Fruit fly (Drosophila melanogaster) whole organism, embryonic: ENCODE data around the gene BthD.

ENCODE experiments used
- ATbp ChIP-seq: fragments of 200-800 bp; sonication (Bioruptor generic); optimal IDR thresholded peaks from 2 replicates; lab custom pipeline; 2017; ENCODE audit warnings: missing biosample characterization, mild to moderate bottlenecking, missing genetic modification characterization, missing genetic modification reagents
- Bdp1 ChIP-seq: fragments of 200-800 bp; sonication (Bioruptor generic); optimal IDR thresholded peaks from 3 replicates; lab custom pipeline; 2016; ENCODE audit warnings: missing biosample characterization, missing genetic modification characterization
- CG10147 ChIP-seq: fragments of 200-800 bp; sonication (Bioruptor generic); optimal IDR thresholded peaks from 2 replicates; lab custom pipeline; 2019; ENCODE audit warnings: missing biosample characterization, mild to moderate bottlenecking, missing genetic modification characterization, moderate library complexity
- CG10267 ChIP-seq: fragments of 200-800 bp; sonication (Bioruptor generic); optimal IDR thresholded peaks from 2 replicates; lab custom pipeline; 2018; ENCODE audit warnings: missing biosample characterization, mild to moderate bottlenecking, missing genetic modification characterization, moderate library complexity
- CG10366 ChIP-seq: fragments of 200-800 bp; sonication (Bioruptor generic); IDR thresholded peaks from 2 replicates; pipeline ENCODE4 v1.3.6; 2022; ENCODE audit warnings: missing biosample characterization, missing genetic modification characterization
- CG12155 ChIP-seq: fragments of 200-800 bp; sonication (Bioruptor generic); optimal IDR thresholded peaks from 3 replicates; lab custom pipeline; 2016; ENCODE audit warnings: missing biosample characterization, missing genetic modification characterization
- CG1233 ChIP-seq: fragments of 200-800 bp; sonication (Bioruptor generic); optimal IDR thresholded peaks from 4 replicates; lab custom pipeline; 2018; ENCODE audit warnings: missing biosample characterization, mild to moderate bottlenecking, missing genetic modification characterization
- CG12769 ChIP-seq: fragments of 200-800 bp; sonication (Bioruptor generic); optimal IDR thresholded peaks from 2 replicates; lab custom pipeline; 2019; ENCODE audit warnings: missing biosample characterization, mild to moderate bottlenecking, missing genetic modification characterization, moderate library complexity
- CG13424 ChIP-seq: fragments of 200-800 bp; sonication (Bioruptor generic); optimal IDR thresholded peaks from 2 replicates; lab custom pipeline; 2019; ENCODE audit warnings: missing biosample characterization, mild to moderate bottlenecking, missing genetic modification characterization, moderate library complexity
- CG13624 ChIP-seq: fragments of 200-800 bp; sonication (Bioruptor generic); optimal IDR thresholded peaks from 2 replicates; lab custom pipeline; 2016; ENCODE audit warnings: missing biosample characterization, missing genetic modification characterization
- CG15011 ChIP-seq: fragments of 200-800 bp; sonication (Bioruptor generic); optimal IDR thresholded peaks from 3 replicates; lab custom pipeline; 2018; ENCODE audit warnings: missing biosample characterization, mild to moderate bottlenecking, missing genetic modification characterization
- CG2678 ChIP-seq: fragments of 200-800 bp; sonication (Bioruptor generic); optimal IDR thresholded peaks from 3 replicates; lab custom pipeline; 2019; ENCODE audit warnings: missing biosample characterization, mild to moderate bottlenecking, missing genetic modification characterization, moderate library complexity
- CG30020 ChIP-seq: fragments of 200-800 bp; optimal IDR thresholded peaks from 2 replicates; lab custom pipeline; 2019; ENCODE audit warnings: missing biosample characterization, mild to moderate bottlenecking, missing genetic modification characterization, moderate library complexity
- CG32772 ChIP-seq: fragments of 200-800 bp; sonication (Bioruptor generic); IDR thresholded peaks from 2 replicates; pipeline ENCODE4 v1.3.6; 2022; ENCODE audit warnings: missing biosample characterization, missing genetic modification characterization
- CG33213 ChIP-seq: fragments of 200-800 bp; sonication (Bioruptor generic); optimal IDR thresholded peaks from 3 replicates; lab custom pipeline; 2016; ENCODE audit warnings: missing biosample characterization, missing genetic modification characterization
- CG34224 ChIP-seq: fragments of 200-800 bp; sonication (Bioruptor generic); IDR thresholded peaks from 3 replicates; pipeline ENCODE4 v1.3.6; 2022; ENCODE audit warnings: missing biosample characterization, missing genetic modification characterization; ENCODE audit not compliant: partially characterized antibody
- CG4328 ChIP-seq: fragments of 200-800 bp; sonication (Bioruptor generic); optimal IDR thresholded peaks from 3 replicates; lab custom pipeline; 2017; ENCODE audit warnings: missing biosample characterization, missing genetic modification reagents, missing genetic modification characterization
- CG4360 ChIP-seq: fragments of 200-800 bp; sonication (Bioruptor generic); IDR thresholded peaks from 2 replicates; pipeline ENCODE4 v1.3.6; 2022; ENCODE audit warnings: missing biosample characterization, missing genetic modification characterization
- CG7271 ChIP-seq: fragments of 200-800 bp; sonication (Bioruptor generic); optimal IDR thresholded peaks from 2 replicates; lab custom pipeline; 2018; ENCODE audit warnings: missing biosample characterization, mild to moderate bottlenecking, missing genetic modification characterization, moderate library complexity
- CG7839 ChIP-seq: fragments of 200-800 bp; sonication (Bioruptor generic); optimal IDR thresholded peaks from 3 replicates; lab custom pipeline; 2018; ENCODE audit warnings: missing biosample characterization, mild to moderate bottlenecking, missing genetic modification characterization, moderate library complexity
- CG8924 ChIP-seq: fragments of 200-800 bp; optimal IDR thresholded peaks from 3 replicates; lab custom pipeline; 2019; ENCODE audit warnings: missing biosample characterization, mild to moderate bottlenecking, missing genetic modification characterization, moderate library complexity
- Dek ChIP-seq: fragments of 200-800 bp; sonication (Bioruptor generic); optimal IDR thresholded peaks from 3 replicates; lab custom pipeline; 2019; ENCODE audit warnings: missing biosample characterization, mild to moderate bottlenecking, missing genetic modification characterization, moderate library complexity
- Fer1 ChIP-seq: fragments of 200-800 bp; sonication (Bioruptor generic); optimal IDR thresholded peaks from 2 replicates; lab custom pipeline; 2017; ENCODE audit warnings: missing biosample characterization, mild to moderate bottlenecking, missing genetic modification characterization
- H2.0 ChIP-seq: fragments of 200-800 bp; sonication (Bioruptor generic); IDR thresholded peaks from 2 replicates; pipeline ENCODE4 v1.3.6; 2022; ENCODE audit warnings: missing biosample characterization, missing genetic modification characterization
- HLH4C ChIP-seq: fragments of 200-800 bp; sonication (Bioruptor generic); IDR thresholded peaks from 3 replicates; pipeline ENCODE4 v1.3.6; 2022; ENCODE audit warnings: missing biosample characterization, missing genetic modification characterization; ENCODE audit not compliant: partially characterized antibody
- Hr39 ChIP-seq: fragments of >200 bp; optimal IDR thresholded peaks from 2 replicates; lab custom pipeline; 2017
- Kr ChIP-seq: fragments of 200-800 bp; sonication (Bioruptor generic); optimal IDR thresholded peaks from 2 replicates; lab custom pipeline; 2017; ENCODE audit warnings: missing biosample characterization, mild to moderate bottlenecking, missing genetic modification characterization
- Lim3 ChIP-seq: fragments of 200-800 bp; sonication (Bioruptor generic); IDR thresholded peaks from 2 replicates; pipeline ENCODE4 v1.3.6; 2022; ENCODE audit warnings: missing biosample characterization, missing genetic modification characterization
- NK7.1 ChIP-seq: fragments of 200-800 bp; sonication (Bioruptor generic); optimal IDR thresholded peaks from 3 replicates; lab custom pipeline; 2016; ENCODE audit warnings: missing biosample characterization, missing genetic modification characterization
- TFAM ChIP-seq: fragments of 200-800 bp; sonication (Bioruptor generic); optimal IDR thresholded peaks from 2 replicates; lab custom pipeline; 2017; ENCODE audit warnings: missing biosample characterization, missing genetic modification characterization, inconsistent platforms
- Tbp ChIP-seq: fragments of >200 bp; optimal IDR thresholded peaks from 2 replicates; lab custom pipeline; 2018; ENCODE audit warnings: missing biosample characterization, missing genetic modification characterization
- bsh ChIP-seq, 2 experiments: fragments of 200-800 bp; sonication (Bioruptor generic); optimal IDR thresholded peaks; 2 replicates each; lab custom pipeline; 2017 to 2018; ENCODE audit warnings: mild to moderate bottlenecking in 2 of 2, missing biosample characterization in 2 of 2, missing genetic modification characterization in 2 of 2, moderate library complexity in 1 of 2
- chm ChIP-seq: fragments of 200-800 bp; sonication (Bioruptor generic); IDR thresholded peaks from 2 replicates; pipeline ENCODE4 v1.3.6; 2022; ENCODE audit warnings: missing biosample characterization, missing genetic modification characterization
- ci ChIP-seq: fragments of 200-800 bp; sonication (Bioruptor generic); IDR thresholded peaks from 3 replicates; pipeline ENCODE4 v1.3.6; 2022; ENCODE audit warnings: missing biosample characterization, missing genetic modification characterization
- crc ChIP-seq: fragments of 200-800 bp; sonication (Bioruptor generic); optimal IDR thresholded peaks from 2 replicates; lab custom pipeline; 2016; ENCODE audit warnings: missing biosample characterization, missing genetic modification characterization
- emc ChIP-seq: fragments of 200-800 bp; sonication (Bioruptor generic); optimal IDR thresholded peaks from 2 replicates; lab custom pipeline; 2016; ENCODE audit warnings: missing biosample characterization, missing genetic modification characterization
- ham ChIP-seq: fragments of 200-800 bp; sonication (Bioruptor generic); IDR thresholded peaks from 2 replicates; pipeline ENCODE4 v1.3.6; 2022; ENCODE audit warnings: missing biosample characterization, missing genetic modification characterization
- hb ChIP-seq: fragments of 200-800 bp; sonication (Bioruptor generic); IDR thresholded peaks from 3 replicates; pipeline ENCODE4 v1.3.6; 2022; ENCODE audit warnings: missing biosample characterization, missing genetic modification characterization; ENCODE audit not compliant: partially characterized antibody
- inv ChIP-seq: fragments of 200-800 bp; sonication (Bioruptor generic); IDR thresholded peaks from 2 replicates; pipeline ENCODE4 v1.3.6; 2022; ENCODE audit warnings: missing biosample characterization, missing genetic modification characterization; ENCODE audit not compliant: partially characterized antibody
- pum ChIP-seq: fragments of 200-800 bp; sonication (Bioruptor generic); optimal IDR thresholded peaks from 2 replicates; lab custom pipeline; 2016; ENCODE audit warnings: missing biosample characterization, missing genetic modification characterization
- sens ChIP-seq: fragments of 200-800 bp; sonication (Bioruptor generic); peaks from one replicate; lab custom pipeline; 2016; ENCODE audit warnings: missing biosample characterization, missing genetic modification characterization
- so ChIP-seq: fragments of 200-800 bp; sonication (Bioruptor generic); IDR thresholded peaks from 3 replicates; pipeline ENCODE4 v1.3.6; 2022; ENCODE audit warnings: missing biosample characterization, missing genetic modification characterization
- sqz ChIP-seq: fragments of 200-800 bp; sonication (Bioruptor generic); optimal IDR thresholded peaks from 3 replicates; lab custom pipeline; 2018; ENCODE audit warnings: missing biosample characterization, mild to moderate bottlenecking, missing genetic modification characterization
- tgo ChIP-seq: fragments of 200-800 bp; sonication (Bioruptor generic); IDR thresholded peaks from 3 replicates; pipeline ENCODE4 v1.3.6; 2022; ENCODE audit warnings: missing biosample characterization, missing genetic modification characterization
- toy ChIP-seq: fragments of 200-800 bp; sonication (Bioruptor generic); IDR thresholded peaks from 2 replicates; pipeline ENCODE4 v1.3.6; 2022; ENCODE audit warnings: missing biosample characterization, missing genetic modification characterization
- trem ChIP-seq: fragments of 200-800 bp; optimal IDR thresholded peaks from 3 replicates; lab custom pipeline; 2019; ENCODE audit warnings: missing biosample characterization, mild to moderate bottlenecking, missing genetic modification characterization, moderate library complexity
- twi ChIP-seq: fragments of 200-800 bp; optimal IDR thresholded peaks from 2 replicates; lab custom pipeline; 2019; ENCODE audit warnings: missing biosample characterization, mild to moderate bottlenecking, missing genetic modification characterization, moderate library complexity

The BthD gene

dm6 chrX:13633298-13633891 is 21.5 kb downstream of the BthD start (continued):
- TF ChIP-seq Kr (GFP tag; lab: Kevin White, UChicago) (peak; percentile 46), bsh (GFP tag; optimal IDR thresholded peaks at IDR 0.05; lab: Kevin White, UChicago) (no peak), CG30020 (tag; lab: Kevin White, UChicago) (no peak), CG12769 (tag; lab: Kevin White, UChicago) (peak; percentile 12), CG2678 (tag; lab: Kevin White, UChicago) (peak; percentile 32), CG1233 (GFP tag; lab: Kevin White, UChicago) (peak; percentile 35), ci (GFP tag; lab: Robert Waterston, UW) (peak; percentile 53; the same call in 2 of the 3 replicates)
- TF ChIP-seq, all 482 proteins: peak for 31

dm6 chrX:13634254-13634999 is 22.5 kb downstream of the BthD start:
- TF ChIP-seq CG7839 (tag; lab: Kevin White, UChicago) (peak; percentile 63), NK7.1 (GFP tag; lab: Kevin White, UChicago) (no peak), Bdp1 (no peak), CG4328 (GFP tag; lab: Kevin White, UChicago) (peak; percentile 72), hb (GFP tag; lab: Robert Waterston, UW) (no peak), CG15011 (peak; percentile 28), so (peak; percentile 64; the same call in 1 of the 3 replicates), TFAM (GFP tag; lab: Kevin White, UChicago) (no peak), chm (GFP tag; lab: Robert Waterston, UW) (no peak), Lim3 (GFP tag; lab: Robert Waterston, UW) (no peak), HLH4C (no peak), twi (peak; percentile 1), Dek (tag; lab: Kevin White, UChicago) (peak; percentile 39), CG10147 (peak; percentile 61), tgo (GFP tag; lab: Robert Waterston, UW) (no peak), Tbp (no peak), CG12155 (peak; percentile 39), sens (GFP tag; lab: Kevin White, UChicago) (peak; percentile 81), pum (no peak), CG13624 (GFP tag; lab: Kevin White, UChicago) (peak; percentile 51), ham (GFP tag; lab: Robert Waterston, UW) (no peak), CG34224 (GFP tag; lab: Robert Waterston, UW) (no peak), ATbp (peak; percentile 70), CG8924 (peak; percentile 6), Hr39 (lab: Kevin White, UChicago) (no peak), crc (peak; percentile 24), H2.0 (no peak), CG7271 (tag; lab: Kevin White, UChicago) (no peak), CG10366 (GFP tag; lab: Robert Waterston, UW) (no peak), CG4360 (no peak), emc (GFP tag; lab: Kevin White, UChicago) (no peak), inv (GFP tag; lab: Robert Waterston, UW) (no peak), CG10267 (no peak), CG13424 (tag; lab: Kevin White, UChicago) (peak; percentile 46), CG32772 (GFP tag; lab: Robert Waterston, UW) (no peak), toy (GFP tag; lab: Robert Waterston, UW) (0 out of 2 replicates have a peak, but pooled peaks have one; percentile 16), Fer1 (GFP tag; lab: Kevin White, UChicago) (peak; percentile 80), trem (tag; lab: Kevin White, UChicago) (no peak), sqz (no peak), CG33213 (GFP tag; lab: Kevin White, UChicago) (peak; percentile 35)
